Worm (Caenorhabditis elegans) whole organism, early embryonic: ENCODE data around the gene gtf-2H5.

ENCODE experiments used
- ama-1 ChIP-seq: fragments of 150-350 bp; optimal IDR thresholded peaks from 2 replicates; lab custom pipeline; 2014
- ets-7 ChIP-seq: sonication (generic microtip); optimal IDR thresholded peaks from 2 replicates; lab custom pipeline; 2016; ENCODE audit warnings: missing genotype, missing genetic modification characterization, missing compliant biosample characterization
- flt-1 ChIP-seq: fragments of 200-800 bp; sonication (Bioruptor generic); IDR thresholded peaks from 2 replicates; pipeline ENCODE4 v1.3.6; 2022; ENCODE audit warnings: missing genetic modification characterization, missing compliant biosample characterization

ce11 chrIII:612759-613158 lies 35.4 kb upstream of the gtf-2H5 start:
- TF ChIP-seq flt-1 (GFP tag; lab: Robert Waterston, UW) (no peak), ama-1 (lab: Kevin White, UChicago) (no peak), ets-7 (tag; lab: Kevin White, UChicago) (no peak)
